Fruit fly (Drosophila melanogaster) whole organism, embryonic: ENCODE measurements around the gene regucalcin.

ENCODE experiments used
- Aef1 ChIP-seq: fragments of 200-800 bp; sonication (Bioruptor generic); IDR thresholded peaks from 3 replicates; pipeline ENCODE4 v1.3.6; 2022; ENCODE audit warnings: missing biosample characterization, missing genetic modification characterization
- BEAF-32 ChIP-seq: fragments of 200-800 bp; sonication (Bioruptor generic); optimal IDR thresholded peaks from 3 replicates; lab custom pipeline; 2017; ENCODE audit warnings: missing biosample characterization, missing genetic modification characterization, mild to moderate bottlenecking, moderate library complexity, missing genetic modification reagents
- Blimp-1 ChIP-seq: fragments of 200-800 bp; sonication (Bioruptor generic); optimal IDR thresholded peaks from 3 replicates; lab custom pipeline; 2018; ENCODE audit warnings: missing biosample characterization, missing genetic modification characterization, mild to moderate bottlenecking, moderate library complexity, missing genetic modification reagents
- CG10366 ChIP-seq: fragments of 200-800 bp; sonication (Bioruptor generic); IDR thresholded peaks from 2 replicates; pipeline ENCODE4 v1.3.6; 2022; ENCODE audit warnings: missing biosample characterization, missing genetic modification characterization
- CG11504 ChIP-seq: fragments of 200-800 bp; sonication (Bioruptor generic); optimal IDR thresholded peaks from 3 replicates; lab custom pipeline; 2019; ENCODE audit warnings: missing biosample characterization, mild to moderate bottlenecking, missing genetic modification characterization, moderate library complexity
- CG15073 ChIP-seq: fragments of 200-800 bp; sonication (Bioruptor generic); optimal IDR thresholded peaks from 2 replicates; lab custom pipeline; 2016; ENCODE audit warnings: missing biosample characterization, missing genetic modification characterization
- CG15479 ChIP-seq: fragments of 200-800 bp; sonication (Bioruptor generic); optimal IDR thresholded peaks from 3 replicates; lab custom pipeline; 2019; ENCODE audit warnings: missing biosample characterization, mild to moderate bottlenecking, missing genetic modification characterization, moderate library complexity
- CG15514 ChIP-seq: fragments of 200-800 bp; sonication (Bioruptor generic); optimal IDR thresholded peaks from 3 replicates; lab custom pipeline; 2017; ENCODE audit warnings: missing biosample characterization, missing genetic modification characterization, mild to moderate bottlenecking, moderate library complexity, missing genetic modification reagents
- CG17186 ChIP-seq: fragments of 200-800 bp; sonication (Bioruptor generic); optimal IDR thresholded peaks from 3 replicates; lab custom pipeline; 2017; ENCODE audit warnings: missing biosample characterization, missing genetic modification reagents, missing genetic modification characterization
- CG2116 ChIP-seq: fragments of 200-800 bp; sonication (Bioruptor generic); optimal IDR thresholded peaks from 3 replicates; lab custom pipeline; 2018; ENCODE audit warnings: missing biosample characterization, mild to moderate bottlenecking, missing genetic modification characterization
- CG2129 ChIP-seq: fragments of 200-800 bp; sonication (Bioruptor generic); IDR thresholded peaks from 2 replicates; pipeline ENCODE4 v1.3.6; 2022; ENCODE audit warnings: missing biosample characterization, missing genetic modification characterization; ENCODE audit not compliant: partially characterized antibody
- CG30403 ChIP-seq: fragments of 200-800 bp; sonication (Bioruptor generic); optimal IDR thresholded peaks from 3 replicates; lab custom pipeline; 2016; ENCODE audit warnings: missing biosample characterization, missing genetic modification characterization
- CG31388 ChIP-seq: fragments of 200-800 bp; sonication (Bioruptor generic); optimal IDR thresholded peaks from 2 replicates; lab custom pipeline; 2016; ENCODE audit warnings: missing biosample characterization, missing genetic modification characterization
- CG32532 ChIP-seq: fragments of 200-800 bp; sonication (Bioruptor generic); IDR thresholded peaks from 2 replicates; pipeline ENCODE4 v1.3.6; 2022; ENCODE audit warnings: missing biosample characterization, missing genetic modification characterization
- CG4820 ChIP-seq: fragments of 200-800 bp; sonication (Bioruptor generic); optimal IDR thresholded peaks from 3 replicates; lab custom pipeline; 2016; ENCODE audit warnings: missing biosample characterization, missing genetic modification characterization
- CG4854 ChIP-seq: fragments of 200-800 bp; sonication (Bioruptor generic); optimal IDR thresholded peaks from 2 replicates; lab custom pipeline; 2016; ENCODE audit warnings: missing biosample characterization, missing genetic modification characterization, inconsistent platforms
- CG5180 ChIP-seq: fragments of 200-800 bp; sonication (Bioruptor generic); optimal IDR thresholded peaks from 3 replicates; lab custom pipeline; 2017; ENCODE audit warnings: missing biosample characterization, missing genetic modification characterization, mild to moderate bottlenecking, moderate library complexity, missing genetic modification reagents
- CG6272 ChIP-seq: fragments of 200-800 bp; sonication (Bioruptor generic); IDR thresholded peaks from 2 replicates; pipeline ENCODE4 v1.3.6; 2022; ENCODE audit warnings: missing biosample characterization, missing genetic modification characterization
- CG6813 ChIP-seq: fragments of 200-800 bp; sonication (Bioruptor generic); optimal IDR thresholded peaks from 2 replicates; lab custom pipeline; 2017; ENCODE audit warnings: missing biosample characterization, missing genetic modification characterization, mild to moderate bottlenecking, moderate library complexity, missing genetic modification reagents
- CG7786 ChIP-seq: fragments of 200-800 bp; sonication (Bioruptor generic); optimal IDR thresholded peaks from 2 replicates; lab custom pipeline; 2016; ENCODE audit warnings: missing biosample characterization, missing genetic modification characterization
- CG8290 ChIP-seq, 3 experiments: fragments of 200-800 bp; sonication (Bioruptor generic); optimal IDR thresholded peaks; 2 replicates each; lab custom pipeline; 2016 to 2019; ENCODE audit warnings: missing biosample characterization in 3 of 3, missing genetic modification characterization in 3 of 3, mild to moderate bottlenecking in 2 of 3, moderate library complexity in 1 of 3
- CG8765 ChIP-seq: fragments of 200-800 bp; sonication (Bioruptor generic); IDR thresholded peaks from 2 replicates; pipeline ENCODE4 v1.3.6; 2022; ENCODE audit warnings: missing biosample characterization, missing genetic modification characterization
- Dfd ChIP-seq, 2 experiments: fragments of >200 bp; optimal IDR thresholded peaks; 2 replicates each; lab custom pipeline; 2017; ENCODE audit warnings: missing biosample characterization in 2 of 2, missing genetic modification characterization in 2 of 2
- Elba2 ChIP-seq: fragments of 200-800 bp; sonication (Bioruptor generic); optimal IDR thresholded peaks from 3 replicates; lab custom pipeline; 2016; ENCODE audit warnings: missing biosample characterization, missing genetic modification characterization
- Ets97D ChIP-seq: fragments of 200-800 bp; sonication (Bioruptor generic); optimal IDR thresholded peaks from 3 replicates; lab custom pipeline; 2016; ENCODE audit warnings: missing biosample characterization, missing genetic modification characterization
- H2.0 ChIP-seq: fragments of 200-800 bp; sonication (Bioruptor generic); IDR thresholded peaks from 2 replicates; pipeline ENCODE4 v1.3.6; 2022; ENCODE audit warnings: missing biosample characterization, missing genetic modification characterization
- HLH54F ChIP-seq: fragments of 200-800 bp; sonication (Bioruptor generic); optimal IDR thresholded peaks from 3 replicates; lab custom pipeline; 2016; ENCODE audit warnings: missing biosample characterization, missing genetic modification characterization
- Med ChIP-seq: fragments of 200-800 bp; sonication (Bioruptor generic); peaks from one replicate; lab custom pipeline; 2016; ENCODE audit warnings: missing biosample characterization, missing genetic modification characterization, mild to moderate bottlenecking, inconsistent platforms, moderate library complexity
- Poxn ChIP-seq: fragments of 200-800 bp; sonication (Bioruptor generic); IDR thresholded peaks from 2 replicates; pipeline ENCODE4 v1.3.6; 2022; ENCODE audit warnings: missing biosample characterization, missing genetic modification characterization
- Sry-δ ChIP-seq: fragments of 200-800 bp; sonication (Bioruptor generic); optimal IDR thresholded peaks from 2 replicates; lab custom pipeline; 2016; ENCODE audit warnings: missing biosample characterization, missing genetic modification characterization
- bbx ChIP-seq: fragments of 200-800 bp; sonication (Bioruptor generic); IDR thresholded peaks from 2 replicates; pipeline ENCODE4 v1.3.6; 2022; ENCODE audit warnings: missing biosample characterization, missing genetic modification characterization; ENCODE audit not compliant: partially characterized antibody
- caup ChIP-seq: fragments of 200-800 bp; sonication (Bioruptor generic); optimal IDR thresholded peaks from 3 replicates; lab custom pipeline; 2017; ENCODE audit warnings: missing biosample characterization, mild to moderate bottlenecking, missing genetic modification characterization, moderate library complexity; ENCODE audit not compliant: severe bottlenecking
- cg ChIP-seq: fragments of 200-800 bp; sonication (Bioruptor generic); optimal IDR thresholded peaks from 3 replicates; lab custom pipeline; 2019; ENCODE audit warnings: missing biosample characterization, mild to moderate bottlenecking, missing genetic modification characterization, moderate library complexity
- dysf ChIP-seq: fragments of 200-800 bp; sonication (Bioruptor generic); IDR thresholded peaks from 3 replicates; pipeline ENCODE4 v1.3.6; 2022; ENCODE audit warnings: missing biosample characterization, missing genetic modification characterization
- jigr1 ChIP-seq: fragments of 200-800 bp; sonication (Bioruptor generic); IDR thresholded peaks from 3 replicates; pipeline ENCODE4 v1.3.6; 2022; ENCODE audit warnings: missing biosample characterization, missing genetic modification characterization
- phol ChIP-seq: fragments of 200-800 bp; sonication (Bioruptor generic); optimal IDR thresholded peaks from 3 replicates; lab custom pipeline; 2018; ENCODE audit warnings: missing biosample characterization, mild to moderate bottlenecking, missing genetic modification characterization, moderate library complexity
- slp2 ChIP-seq: fragments of 200-800 bp; sonication (Bioruptor generic); optimal IDR thresholded peaks from 2 replicates; lab custom pipeline; 2016; ENCODE audit warnings: missing biosample characterization, missing genetic modification characterization
- stwl ChIP-seq: fragments of 200-800 bp; sonication (Bioruptor generic); optimal IDR thresholded peaks from 3 replicates; lab custom pipeline; 2018; ENCODE audit warnings: missing biosample characterization, mild to moderate bottlenecking, missing genetic modification characterization, moderate library complexity
- tll ChIP-seq, 2 experiments: fragments of 200-800 bp in 1 of 2; fragments of >200 bp in 1 of 2; sonication (Bioruptor generic) in 1 of 2; optimal IDR thresholded peaks; 2 replicates each; lab custom pipeline; 2017 to 2019; ENCODE audit warnings: missing biosample characterization in 2 of 2, missing genetic modification characterization in 2 of 2, mild to moderate bottlenecking in 1 of 2, moderate library complexity in 1 of 2
- zen ChIP-seq: fragments of 200-800 bp; sonication (Bioruptor generic); optimal IDR thresholded peaks from 3 replicates; lab custom pipeline; 2018; ENCODE audit warnings: missing biosample characterization, mild to moderate bottlenecking, missing genetic modification characterization, moderate library complexity

regucalcin gene

DNA sequence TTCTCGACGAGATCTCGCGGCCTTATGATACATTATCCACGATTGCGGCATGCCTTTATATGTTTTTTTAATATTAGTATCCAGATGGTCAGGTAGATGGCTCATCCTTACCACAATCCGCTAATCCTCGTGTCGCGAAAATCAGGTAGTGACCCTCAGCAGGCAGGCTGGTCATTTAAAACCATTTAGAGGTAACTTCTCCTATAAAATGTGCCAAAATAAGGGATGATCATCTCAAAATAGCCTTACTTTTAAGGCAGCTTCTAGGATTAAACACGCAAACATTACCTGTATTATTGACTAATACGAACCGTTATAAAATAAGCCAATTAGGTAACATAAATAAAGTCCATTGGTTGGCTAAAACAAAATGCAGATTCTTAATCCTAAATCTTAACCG is 23.3 kb upstream of the regucalcin start, which contains the start of gene tsg:
Gene tsg, minus strand, starts transcription at position 37 of the 400 bp plus-strand sequence.
- no peak for TF ChIP-seq CG5180 (GFP tag; lab: Kevin White, UChicago)
- peak; percentile 88 for TF ChIP-seq zen (tag; lab: Kevin White, UChicago)
- TF ChIP-seq CG15479 = peak; percentile 52
- no peak for TF ChIP-seq dysf (GFP tag; lab: Robert Waterston, UW)
- peak; percentile 26 for TF ChIP-seq Elba2
- TF ChIP-seq CG31388 (GFP tag; lab: Kevin White, UChicago) = no peak
- TF ChIP-seq tll (GFP tag; optimal IDR thresholded peaks at IDR 0.05; lab: Kevin White, UChicago) = peak in 1 of 2 experiments; percentile 79
- no peak for TF ChIP-seq caup (GFP tag; lab: Kevin White, UChicago)
- no peak for TF ChIP-seq Dfd (GFP tag; optimal IDR thresholded peaks at IDR 0.05; lab: Kevin White, UChicago)
- TF ChIP-seq CG8765 (GFP tag; lab: Robert Waterston, UW) = no peak

DNA sequence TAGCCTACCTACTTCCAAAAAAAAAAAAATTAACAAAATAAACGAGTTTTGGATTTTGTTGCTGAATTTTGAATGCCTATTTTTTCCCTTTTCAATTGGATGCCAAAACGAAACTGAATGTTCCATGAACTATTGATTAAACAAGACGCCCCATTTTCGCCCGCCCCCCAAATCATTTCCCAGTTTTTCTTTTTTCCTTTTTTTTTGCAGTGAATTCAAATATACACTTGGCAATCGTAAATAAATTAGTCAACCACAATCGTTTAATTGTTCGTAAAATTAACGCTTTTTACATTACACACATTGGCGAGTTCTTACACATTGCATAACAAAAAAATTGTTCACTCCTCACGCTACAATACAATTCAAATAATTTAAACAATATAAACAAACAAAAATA is 19.5 kb upstream of the regucalcin start, which contains the start of gene CG18130:
Gene CG18130, minus strand, starts transcription at position 101 of the 400 bp plus-strand sequence.
- TF ChIP-seq CG4820 (no peak), CG10366 (no peak), CG8290 (GFP tag; optimal IDR thresholded peaks at IDR 0.05; lab: Kevin White, UChicago) (no peak), CG8290 (tag; optimal IDR thresholded peaks at IDR 0.05; lab: Kevin White, UChicago) (no peak), CG32532 (GFP tag; lab: Robert Waterston, UW) (no peak), CG30403 (no peak), CG15073 (no peak), jigr1 (GFP tag; lab: Robert Waterston, UW) (no peak), slp2 (GFP tag; lab: Kevin White, UChicago) (no peak), cg (no peak), CG6813 (GFP tag; lab: Kevin White, UChicago) (no peak), CG4854 (no peak), CG17186 (GFP tag; lab: Kevin White, UChicago) (no peak), CG11504 (tag; lab: Kevin White, UChicago) (no peak), Blimp-1 (GFP tag; lab: Kevin White, UChicago) (no peak), CG7786 (no peak), CG6272 (GFP tag; lab: Robert Waterston, UW) (no peak), bbx (no peak)

DNA sequence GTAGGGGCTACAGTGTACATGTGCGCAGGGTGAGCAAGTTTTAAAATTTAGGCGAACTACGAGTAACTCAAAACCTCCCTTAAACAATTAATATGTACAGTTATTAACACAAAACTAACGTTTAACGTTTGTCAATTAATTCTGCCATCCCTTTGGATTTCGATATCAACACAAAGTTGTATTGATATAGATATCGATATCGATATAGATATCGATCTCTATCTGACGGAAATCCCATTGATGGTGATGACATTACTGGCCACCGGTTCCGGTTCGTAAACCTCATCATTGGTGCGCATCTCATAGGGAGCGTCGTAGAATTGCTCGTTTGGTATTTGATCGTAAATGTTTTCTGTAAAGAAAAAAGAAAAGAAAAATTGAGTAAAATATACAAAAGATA is 18.9 kb upstream of the regucalcin start:
- TF ChIP-seq stwl (peak; percentile 95), CG15514 (peak; percentile 67), H2.0 (GFP tag; lab: Robert Waterston, UW) (no peak), phol (peak; percentile 14), BEAF-32 (GFP tag; lab: Kevin White, UChicago) (peak; percentile 25), HLH54F (GFP tag; lab: Kevin White, UChicago) (no peak), Ets97D (GFP tag; lab: Kevin White, UChicago) (peak; percentile 64), Med (GFP tag; lab: Kevin White, UChicago) (peak; percentile 0), Poxn (GFP tag; lab: Robert Waterston, UW) (no peak), CG2116 (peak; percentile 68), Aef1 (GFP tag; lab: Robert Waterston, UW) (no peak), CG2129 (GFP tag; lab: Robert Waterston, UW) (peak; percentile 13; the same call in 1 of the 2 replicates), Sry-δ (GFP tag; lab: Kevin White, UChicago) (peak; percentile 33)
